Fruit fly (Drosophila melanogaster): ENCODE results near the gene IntS11.

DNA sequence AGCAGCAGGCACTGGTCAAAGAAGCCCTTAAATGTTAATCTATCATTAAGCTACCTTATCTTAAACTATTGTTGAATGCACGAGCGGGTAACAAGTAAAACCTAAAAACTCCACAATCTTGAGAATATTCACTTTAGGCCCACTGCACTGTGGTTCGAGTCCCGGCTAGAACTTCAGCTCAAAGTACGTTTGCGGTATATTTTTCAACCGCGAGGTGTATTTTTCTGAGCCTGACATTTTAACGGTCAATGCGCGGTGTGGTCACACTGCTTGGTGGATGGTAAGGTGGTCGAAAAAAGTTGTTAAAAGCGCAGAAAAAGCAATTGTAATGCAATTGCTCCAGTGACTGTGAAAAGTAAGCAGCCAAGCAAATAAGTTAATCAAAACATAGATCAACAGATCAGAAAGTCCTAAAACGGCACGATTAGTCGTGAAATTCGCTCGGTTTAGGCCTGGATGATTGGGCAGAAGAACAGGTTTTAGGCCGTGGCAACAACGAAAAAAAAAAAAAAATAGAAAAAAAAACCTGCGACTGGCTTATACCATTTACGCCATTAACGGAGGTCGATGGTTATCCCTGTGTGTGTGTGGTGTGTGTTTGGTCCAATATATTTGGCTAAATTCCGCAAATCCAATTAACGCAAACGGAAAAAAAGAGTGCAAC, 19.4 kb upstream of the IntS11 start, which contains the start of gene Kul:
- peak; percentile 52 for TF ChIP-seq CTCF (optimal IDR thresholded peaks at IDR 0.05)
- TF ChIP-seq CG8478 (optimal IDR thresholded peaks at IDR 0.05), result no peak
